Worm (Caenorhabditis elegans) whole organism, L3 larva: ENCODE measurements around the gene Y41G9A.6.

Experiments used
- ceh-28 ChIP-seq: fragments of 150-350 bp; optimal IDR thresholded peaks from 2 replicates; lab custom pipeline; 2014; ENCODE audit warnings: missing biosample characterization, missing genetic modification reagents, missing genetic modification characterization
- fkh-10 ChIP-seq: sonication (generic microtip); optimal IDR thresholded peaks from 2 replicates; lab custom pipeline; 2017; ENCODE audit warnings: missing biosample characterization, missing genetic modification reagents, missing genetic modification characterization
- nhr-28 ChIP-seq: fragments of 150-350 bp; optimal IDR thresholded peaks from 2 replicates; lab custom pipeline; 2014; ENCODE audit warnings: missing biosample characterization, missing genetic modification characterization
- skn-1 ChIP-seq: fragments of 150-350 bp; optimal IDR thresholded peaks from 2 replicates; lab custom pipeline; 2014; ENCODE audit warnings: missing biosample characterization, missing genetic modification characterization
- unc-39 ChIP-seq: sonication (generic microtip); optimal IDR thresholded peaks from 4 replicates; lab custom pipeline; 2017; ENCODE audit warnings: missing biosample characterization, missing genetic modification characterization

DNA sequence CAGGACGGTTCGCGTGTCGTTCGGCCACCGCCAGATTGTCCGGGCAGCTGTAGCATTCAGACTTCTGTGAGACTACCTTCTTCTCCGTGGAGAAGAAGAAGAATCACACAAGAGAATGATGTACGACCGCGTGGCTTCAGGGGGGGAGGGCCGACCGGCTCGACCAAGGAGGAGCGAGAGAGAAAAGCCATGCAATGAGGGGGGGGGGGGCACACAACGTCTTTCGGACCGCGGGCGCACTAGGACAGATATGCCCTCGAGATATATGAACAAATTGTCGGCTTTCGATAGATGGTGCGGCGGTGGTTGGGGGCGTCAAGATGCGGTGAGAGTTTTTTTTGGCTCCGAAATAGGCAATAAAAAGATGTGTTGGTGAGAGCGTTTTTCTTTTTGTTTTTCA lies 37.0 kb upstream of the Y41G9A.6 start:
- TF ChIP-seq nhr-28 (tag; lab: Kevin White, UChicago) (no peak), ceh-28 (tag; lab: Kevin White, UChicago) (no peak), unc-39 (tag; lab: Kevin White, UChicago) (no peak), fkh-10 (GFP tag; lab: Kevin White, UChicago) (no peak), skn-1 (no peak)
